Fruit fly (Drosophila melanogaster): Measurements from ENCODE around the gene CG11345.

dm6 chr3L:4501406-4501805 is 43.4 kb upstream of the CG11345 start:
- TF ChIP-seq psq (optimal IDR thresholded peaks at IDR 0.05) (no peak), insv (optimal IDR thresholded peaks at IDR 0.05) (no peak), h (optimal IDR thresholded peaks at IDR 0.05) (no peak)

Data from Kc167 (cell line).